Worm (Caenorhabditis elegans) whole organism, L1 larva: Measurements from ENCODE around the gene col-172.

ENCODE experiments used
- ceh-63 ChIP-seq: fragments of 200-800 bp; sonication (Bioruptor generic); optimal IDR thresholded peaks from 2 replicates; lab custom pipeline; 2018; ENCODE audit warnings: mild to moderate bottlenecking, missing genetic modification characterization, missing compliant biosample characterization
- ceh-90 ChIP-seq: sonication (generic microtip); optimal IDR thresholded peaks from 2 replicates; lab custom pipeline; 2016; ENCODE audit warnings: missing genetic modification characterization, missing compliant biosample characterization
- elt-2 ChIP-seq: sonication (generic microtip); optimal IDR thresholded peaks from 2 replicates; lab custom pipeline; 2016; ENCODE audit warnings: missing genetic modification characterization, mild to moderate bottlenecking, inconsistent platforms, missing compliant biosample characterization, missing genetic modification reagents
- hlh-4 ChIP-seq: sonication (generic microtip); optimal IDR thresholded peaks from 2 replicates; lab custom pipeline; 2016; ENCODE audit warnings: mild to moderate bottlenecking, missing genetic modification characterization, missing compliant biosample characterization
- pax-3 ChIP-seq: fragments of 200-800 bp; sonication (Bioruptor generic); optimal IDR thresholded peaks from 2 replicates; lab custom pipeline; 2018; ENCODE audit warnings: mild to moderate bottlenecking, missing genetic modification characterization, moderate library complexity, missing compliant biosample characterization
- skn-1 ChIP-seq: fragments of 150-350 bp; optimal IDR thresholded peaks from 2 replicates; lab custom pipeline; 2014; ENCODE audit warnings: missing biosample characterization, missing genetic modification characterization
- unc-86 ChIP-seq: sonication (generic microtip); optimal IDR thresholded peaks from 2 replicates; lab custom pipeline; 2016; ENCODE audit warnings: missing genetic modification characterization, missing compliant biosample characterization
- xbp-1 ChIP-seq: sonication (generic microtip); optimal IDR thresholded peaks from 2 replicates; lab custom pipeline; 2016; ENCODE audit warnings: missing genetic modification characterization, missing compliant biosample characterization

The col-172 gene

ce11 chrX:6722966-6723365 is 50.3 kb downstream of the col-172 start, which contains the start of gene smf-1:
TSS of gene smf-1 (minus strand) at chrX:6723066.
- TF ChIP-seq ceh-63 (GFP tag; lab: Kevin White, UChicago) (no peak), pax-3 (tag; lab: Kevin White, UChicago) (no peak), unc-86 (tag; lab: Kevin White, UChicago) (no peak), elt-2 (tag; lab: Kevin White, UChicago) (peak; percentile 47), hlh-4 (tag; lab: Kevin White, UChicago) (no peak), ceh-90 (tag; lab: Kevin White, UChicago) (no peak), skn-1 (tag; lab: Kevin White, UChicago) (no peak), xbp-1 (tag; lab: Kevin White, UChicago) (no peak)
